Worm (Caenorhabditis elegans) whole organism, late embryonic: ENCODE results near the gene F40G9.9.

Experiments
- ama-1 ChIP-seq: fragments of 150-350 bp; optimal IDR thresholded peaks from 2 replicates; lab custom pipeline; 2014
- ceh-45 ChIP-seq: fragments of 200-800 bp; sonication (Bioruptor generic); IDR thresholded peaks from 2 replicates; pipeline ENCODE4 v1.3.6; 2022; ENCODE audit warnings: missing genetic modification reagents, missing genetic modification characterization, missing compliant biosample characterization
- ceh-9 ChIP-seq: sonication (generic microtip); optimal IDR thresholded peaks from 2 replicates; lab custom pipeline; 2016; ENCODE audit warnings: mild to moderate bottlenecking, missing genetic modification characterization, inconsistent platforms, missing compliant biosample characterization
- fax-1 ChIP-seq: sonication (generic microtip); optimal IDR thresholded peaks from 2 replicates; lab custom pipeline; 2016; ENCODE audit warnings: missing genotype, missing genetic modification characterization, missing compliant biosample characterization
- mec-3 ChIP-seq: sonication (generic microtip); optimal IDR thresholded peaks from 2 replicates; lab custom pipeline; 2016; ENCODE audit warnings: borderline replicate concordance, missing genetic modification characterization, missing compliant biosample characterization

- no peak for TF ChIP-seq mec-3
- TF ChIP-seq ama-1 (lab: Kevin White, UChicago), result no peak
- no peak for TF ChIP-seq ceh-9 (tag; lab: Kevin White, UChicago)
- TF ChIP-seq ceh-45, result no peak
- TF ChIP-seq fax-1 (tag; lab: Kevin White, UChicago), result no peak
Measured at ce11 chrIII:194160-194559, 22.6 kb upstream of the F40G9.9 start, which contains the start of gene F40G9.17.
